Comparison of ENCODE assay signal across 3 fruit fly cellular contexts in genomic region chr3L:8452986-8453385, dm6.
TF ChIP-seq lines count a peak whose summit lies in the region.

No protein-coding gene starts in this region.

- TF ChIP-seq CTCF in whole organism, embryonic (GFP tag; optimal IDR thresholded peaks at IDR 0.05; lab: Kevin White, UChicago): no peak

TF ChIP-seq in whole organism, embryonic, 481 proteins besides CTCF, POLR2A, EP300 and RAD21:
- TF ChIP-seq chinmo (GFP tag; IDR thresholded peaks at IDR 0.05; lab: Robert Waterston, UW; ENCODE audit: partially characterized antibody): peak; percentile 65; the same call in 2 of the 4 replicates
- TF ChIP-seq GATAe (GFP tag; conservative IDR thresholded peaks at IDR 0.05; lab: Robert Waterston, UW): 0 out of 2 replicates have a peak, but pooled peaks have one; percentile 18
- TF ChIP-seq gcm (GFP tag; optimal IDR thresholded peaks at IDR 0.05; lab: Kevin White, UChicago): no peak
- 0 out of 2 replicates have a peak, but pooled peaks have one; percentile 11 for TF ChIP-seq Rfx (GFP tag; IDR thresholded peaks at IDR 0.05; lab: Robert Waterston, UW)
- TF ChIP-seq CG6654 (GFP tag; optimal IDR thresholded peaks at IDR 0.05; lab: Kevin White, UChicago): no peak
- TF ChIP-seq sd (tag; optimal IDR thresholded peaks at IDR 0.05; lab: Kevin White, UChicago): peak; percentile 68
- peak; percentile 5 for TF ChIP-seq run (tag; optimal IDR thresholded peaks at IDR 0.05; lab: Kevin White, UChicago)
- peak; percentile 51 for TF ChIP-seq grn (GFP tag; optimal IDR thresholded peaks at IDR 0.05; lab: Kevin White, UChicago)
- TF ChIP-seq CG33213 (GFP tag; optimal IDR thresholded peaks at IDR 0.05; lab: Kevin White, UChicago): no peak
- TF ChIP-seq ato (GFP tag; IDR thresholded peaks at IDR 0.05; lab: Robert Waterston, UW; ENCODE audit: partially characterized antibody): no peak
- peak; percentile 45 for TF ChIP-seq CG15479 (GFP tag; optimal IDR thresholded peaks at IDR 0.05; lab: Kevin White, UChicago)
- TF ChIP-seq zen (tag; optimal IDR thresholded peaks at IDR 0.05; lab: Kevin White, UChicago): peak; percentile 23
- no peak for TF ChIP-seq Camta (GFP tag; optimal IDR thresholded peaks at IDR 0.05; lab: Kevin White, UChicago)
- TF ChIP-seq lilli (GFP tag; optimal IDR thresholded peaks at IDR 0.05; lab: Kevin White, UChicago): no peak
- TF ChIP-seq slbo (GFP tag; IDR thresholded peaks at IDR 0.05; lab: Robert Waterston, UW): 0 out of 2 replicates have a peak, but pooled peaks have one; percentile 23
- peak; percentile 23; the same call in 1 of the 2 replicates for TF ChIP-seq E2f2 (GFP tag; IDR thresholded peaks at IDR 0.05; lab: Robert Waterston, UW)
- no peak for TF ChIP-seq CG7357 (GFP tag; IDR thresholded peaks at IDR 0.05; lab: Robert Waterston, UW)
- TF ChIP-seq exex (tag; optimal IDR thresholded peaks at IDR 0.05; lab: Kevin White, UChicago): peak; percentile 89
- TF ChIP-seq Atf6 (GFP tag; IDR thresholded peaks at IDR 0.05; lab: Robert Waterston, UW): peak; percentile 18; the same call in 1 of the 2 replicates

TF ChIP-seq in whole organism, prepupa, 60 proteins besides CTCF, POLR2A, EP300 and RAD21:
- TF ChIP-seq dsx (GFP tag; optimal IDR thresholded peaks at IDR 0.05; lab: Kevin White, UChicago; ENCODE audit: poor library complexity, severe bottlenecking) (no peak), svp (GFP tag; lab: Kevin White, UChicago) (peak; percentile 78), CG10669 (GFP tag; optimal IDR thresholded peaks at IDR 0.05; lab: Kevin White, UChicago) (no peak), Eip93F (GFP tag; optimal IDR thresholded peaks at IDR 0.05; lab: Kevin White, UChicago) (peak; percentile 26), topi (GFP tag; optimal IDR thresholded peaks at IDR 0.05; lab: Kevin White, UChicago) (no peak), CG11902 (GFP tag; optimal IDR thresholded peaks at IDR 0.05; lab: Kevin White, UChicago) (no peak), ss (GFP tag; optimal IDR thresholded peaks at IDR 0.05; lab: Kevin White, UChicago) (no peak)
TF ChIP-seq in whole organism, prepupa: peak in this region for 2.

TF ChIP-seq in whole organism, wandering third instar larva, 38 proteins besides CTCF, POLR2A, EP300 and RAD21:
- no peak for TF ChIP-seq OdsH (GFP tag; optimal IDR thresholded peaks at IDR 0.05; lab: Kevin White, UChicago)
- peak; percentile 41 for TF ChIP-seq h (GFP tag; optimal IDR thresholded peaks at IDR 0.05; lab: Kevin White, UChicago)
